Fruit fly (Drosophila melanogaster) S2 (cell line): ENCODE measurements around the gene CG32032.

ENCODE experiments used
- CG8478 ChIP-seq: fragments of >200 bp; optimal IDR thresholded peaks from 2 replicates; lab custom pipeline; 2018
- CTCF ChIP-seq, 2 experiments: fragments of >200 bp; optimal IDR thresholded peaks; 2 replicates each; lab custom pipeline; 2018

- no peak for TF ChIP-seq CTCF (optimal IDR thresholded peaks at IDR 0.05; lab: Kevin White, UChicago)
- no peak for TF ChIP-seq CG8478
Observed at dm6 chr3L:9121289-9121688, 28.4 kb downstream of the CG32032 start.
